Worm (Caenorhabditis elegans) whole organism, late embryonic: ENCODE results near the gene oig-2.

ENCODE experiments used
- ahr-1 ChIP-seq: sonication (generic microtip); optimal IDR thresholded peaks from 2 replicates; lab custom pipeline; 2016; ENCODE audit warnings: missing genetic modification characterization, missing compliant biosample characterization
- hlh-30 ChIP-seq: sonication (generic microtip); optimal IDR thresholded peaks from 2 replicates; lab custom pipeline; 2017; ENCODE audit warnings: antibody characterized with exemption, missing genetic modification characterization, missing compliant biosample characterization; ENCODE audit not compliant: insufficient read depth
- zip-5 ChIP-seq: sonication (generic microtip); optimal IDR thresholded peaks from 2 replicates; lab custom pipeline; 2016; ENCODE audit warnings: missing genetic modification characterization, missing compliant biosample characterization

ce11 chrII:12965538-12965588 is 42.6 kb downstream of the oig-2 start, which contains the start of gene ptr-18:
- TF ChIP-seq hlh-30 (tag; lab: Kevin White, UChicago) (no peak), zip-5 (tag; lab: Kevin White, UChicago) (no peak), ahr-1 (no peak)
